Fruit fly (Drosophila melanogaster): ENCODE data around the gene Gyc89Db.

Gene Gyc89Db

dm6 chr3R:16483877-16484417, 7.0 kb downstream of the Gyc89Db start, which contains the start of gene Der-2 (continued):
- TF ChIP-seq CG13424 (tag; optimal IDR thresholded peaks at IDR 0.05), result no peak
- no peak for TF ChIP-seq run (tag; optimal IDR thresholded peaks at IDR 0.05)
- TF ChIP-seq Tbp (GFP tag; optimal IDR thresholded peaks at IDR 0.05), result no peak
- no peak for TF ChIP-seq chn (GFP tag; optimal IDR thresholded peaks at IDR 0.05)
- TF ChIP-seq CG14965 (GFP tag; optimal IDR thresholded peaks at IDR 0.05; ENCODE audit: borderline replicate concordance), result no peak
- no peak for TF ChIP-seq sens-2 (GFP tag; IDR thresholded peaks at IDR 0.05)
- TF ChIP-seq zfh1 (GFP tag; IDR thresholded peaks at IDR 0.05), result no peak
- no peak for TF ChIP-seq CG10209 (GFP tag; optimal IDR thresholded peaks at IDR 0.05)
- TF ChIP-seq amos (GFP tag; IDR thresholded peaks at IDR 0.05; ENCODE audit: partially characterized antibody), result peak; percentile 89
- TF ChIP-seq CG16863 (GFP tag; optimal IDR thresholded peaks at IDR 0.05), result no peak
- no peak for TF ChIP-seq wor (GFP tag; IDR thresholded peaks at IDR 0.05)
- TF ChIP-seq CG17359 (tag; optimal IDR thresholded peaks at IDR 0.05), result no peak
- no peak for TF ChIP-seq nerfin-1 (tag; optimal IDR thresholded peaks at IDR 0.05)
- TF ChIP-seq cwo (GFP tag; optimal IDR thresholded peaks at IDR 0.05), result no peak
- TF ChIP-seq CG10147 (GFP tag; optimal IDR thresholded peaks at IDR 0.05), result no peak
- peak; percentile 8 for TF ChIP-seq CG2116 (GFP tag; optimal IDR thresholded peaks at IDR 0.05)
- TF ChIP-seq ase (GFP tag; IDR thresholded peaks at IDR 0.05), result no peak
- TF ChIP-seq oc (tag; optimal IDR thresholded peaks at IDR 0.05), result no peak
- no peak for TF ChIP-seq p53 (GFP tag; optimal IDR thresholded peaks at IDR 0.05)
- no peak for TF ChIP-seq CG2202 (tag; optimal IDR thresholded peaks at IDR 0.05)
- TF ChIP-seq Mad (GFP tag; optimal IDR thresholded peaks at IDR 0.05), result no peak
- TF ChIP-seq seq (GFP tag; IDR thresholded peaks at IDR 0.05), result no peak
- no peak for TF ChIP-seq CG17912 (GFP tag; optimal IDR thresholded peaks at IDR 0.05)
- peak; percentile 52; the same call in 2 of the 3 replicates for TF ChIP-seq row (GFP tag; IDR thresholded peaks at IDR 0.05)
- TF ChIP-seq NK7.1 (GFP tag; optimal IDR thresholded peaks at IDR 0.05), result no peak
- no peak for TF ChIP-seq Gsc (GFP tag; IDR thresholded peaks at IDR 0.05)
- TF ChIP-seq slp2 (GFP tag; optimal IDR thresholded peaks at IDR 0.05), result no peak
- TF ChIP-seq yki (optimal IDR thresholded peaks at IDR 0.05), result no peak
- peak; percentile 87 for TF ChIP-seq knrl (GFP tag; IDR thresholded peaks at IDR 0.05; ENCODE audit: partially characterized antibody)
- no peak for TF ChIP-seq CG6272 (GFP tag; IDR thresholded peaks at IDR 0.05)
- no peak for TF ChIP-seq insv (GFP tag; optimal IDR thresholded peaks at IDR 0.05)
- no peak for TF ChIP-seq CG8944 (GFP tag; optimal IDR thresholded peaks at IDR 0.05)
- TF ChIP-seq Side (GFP tag; optimal IDR thresholded peaks at IDR 0.05), result no peak
- no peak for TF ChIP-seq CG7372 (GFP tag; IDR thresholded peaks at IDR 0.05)
- peak; percentile 86 for TF ChIP-seq CG42726 (GFP tag; IDR thresholded peaks at IDR 0.05; ENCODE audit: partially characterized antibody)
- no peak for TF ChIP-seq pita (GFP tag; optimal IDR thresholded peaks at IDR 0.05)
- TF ChIP-seq pzg (GFP tag; optimal IDR thresholded peaks at IDR 0.05), result peak; percentile 42
- no peak for TF ChIP-seq NC2α (GFP tag; optimal IDR thresholded peaks at IDR 0.05)
- no peak for TF ChIP-seq CG12104 (GFP tag; optimal IDR thresholded peaks at IDR 0.05)
- TF ChIP-seq jing (GFP tag; optimal IDR thresholded peaks at IDR 0.05), result no peak
- no peak for TF ChIP-seq CG2120 (GFP tag; optimal IDR thresholded peaks at IDR 0.05)
- peak; percentile 40 for TF ChIP-seq trem (tag; optimal IDR thresholded peaks at IDR 0.05)
- TF ChIP-seq chinmo (GFP tag; IDR thresholded peaks at IDR 0.05; ENCODE audit: partially characterized antibody), result peak; percentile 92; the same call in 3 of the 4 replicates
- TF ChIP-seq vvl (GFP tag; IDR thresholded peaks at IDR 0.05), result 0 out of 2 replicates have a peak, but pooled peaks have one; percentile 32
- no peak for TF ChIP-seq org-1 (GFP tag; optimal IDR thresholded peaks at IDR 0.05)
- TF ChIP-seq HLH4C (GFP tag; IDR thresholded peaks at IDR 0.05; ENCODE audit: partially characterized antibody), result peak; percentile 83
- no peak for TF ChIP-seq CG6689 (GFP tag; IDR thresholded peaks at IDR 0.05)
- TF ChIP-seq mld (GFP tag; IDR thresholded peaks at IDR 0.05; ENCODE audit: partially characterized antibody), result peak; percentile 87
- no peak for TF ChIP-seq CG17186 (GFP tag; optimal IDR thresholded peaks at IDR 0.05)
- TF ChIP-seq CG2199 (GFP tag; IDR thresholded peaks at IDR 0.05), result no peak
- TF ChIP-seq CG9727 (GFP tag; optimal IDR thresholded peaks at IDR 0.05), result no peak

Data from whole organism, embryonic.